Fruit fly (Drosophila melanogaster) whole organism, embryonic: ENCODE data around the gene AP-2alpha.

Experiments used
- Ada2b ChIP-seq: fragments of 200-800 bp; sonication (Bioruptor generic); IDR thresholded peaks from 2 replicates; pipeline ENCODE4 v1.3.6; 2022; ENCODE audit warnings: missing biosample characterization, missing genetic modification characterization
- Awh ChIP-seq: fragments of 200-800 bp; sonication (Bioruptor generic); IDR thresholded peaks from 2 replicates; pipeline ENCODE4, ENCODE4 v1.3.6; 2022; ENCODE audit warnings: missing biosample characterization, missing genetic modification characterization
- Bdp1 ChIP-seq: fragments of 200-800 bp; sonication (Bioruptor generic); optimal IDR thresholded peaks from 3 replicates; lab custom pipeline; 2016; ENCODE audit warnings: missing biosample characterization, missing genetic modification characterization
- BtbVII ChIP-seq: fragments of 200-800 bp; sonication (Bioruptor generic); optimal IDR thresholded peaks from 3 replicates; lab custom pipeline; 2017; ENCODE audit warnings: missing biosample characterization, mild to moderate bottlenecking, missing genetic modification characterization
- Bteb2 ChIP-seq: fragments of 200-800 bp; sonication (Bioruptor generic); optimal IDR thresholded peaks from 2 replicates; lab custom pipeline; 2016; ENCODE audit warnings: missing biosample characterization, missing genetic modification characterization
- C15 ChIP-seq: fragments of 200-800 bp; sonication (Bioruptor generic); IDR thresholded peaks from 3 replicates; pipeline ENCODE4 v1.3.6; 2022; ENCODE audit warnings: missing biosample characterization, missing genetic modification characterization
- CG10462 ChIP-seq: fragments of 200-800 bp; sonication (Bioruptor generic); optimal IDR thresholded peaks from 2 replicates; lab custom pipeline; 2016; ENCODE audit warnings: missing biosample characterization, missing genetic modification characterization
- CG11560 ChIP-seq: fragments of 200-800 bp; sonication (Bioruptor generic); IDR thresholded peaks from 3 replicates; pipeline ENCODE4 v1.3.6; 2022; ENCODE audit warnings: missing biosample characterization, missing genetic modification characterization
- CG12155 ChIP-seq: fragments of 200-800 bp; sonication (Bioruptor generic); optimal IDR thresholded peaks from 3 replicates; lab custom pipeline; 2016; ENCODE audit warnings: missing biosample characterization, missing genetic modification characterization
- CG1233 ChIP-seq: fragments of 200-800 bp; sonication (Bioruptor generic); optimal IDR thresholded peaks from 4 replicates; lab custom pipeline; 2018; ENCODE audit warnings: missing biosample characterization, mild to moderate bottlenecking, missing genetic modification characterization
- CG14014 ChIP-seq: fragments of 200-800 bp; sonication (Bioruptor generic); IDR thresholded peaks from 2 replicates; pipeline ENCODE4 v1.3.6; 2022; ENCODE audit warnings: missing biosample characterization, missing genetic modification characterization
- CG15514 ChIP-seq: fragments of 200-800 bp; sonication (Bioruptor generic); optimal IDR thresholded peaks from 3 replicates; lab custom pipeline; 2017; ENCODE audit warnings: missing biosample characterization, missing genetic modification characterization, mild to moderate bottlenecking, moderate library complexity, missing genetic modification reagents
- CG16779 ChIP-seq: fragments of 200-800 bp; sonication (Bioruptor generic); IDR thresholded peaks from 2 replicates; pipeline ENCODE4 v1.3.6; 2022; ENCODE audit warnings: missing biosample characterization, missing genetic modification characterization
- CG17385 ChIP-seq: fragments of 200-800 bp; sonication (Bioruptor generic); optimal IDR thresholded peaks from 3 replicates; lab custom pipeline; 2018; ENCODE audit warnings: missing biosample characterization, mild to moderate bottlenecking, missing genetic modification characterization
- CG4282 ChIP-seq: fragments of 200-800 bp; sonication (Bioruptor generic); optimal IDR thresholded peaks from 2 replicates; lab custom pipeline; 2016; ENCODE audit warnings: missing biosample characterization, missing genetic modification characterization
- CG4707 ChIP-seq: fragments of 200-800 bp; sonication (Bioruptor generic); optimal IDR thresholded peaks from 2 replicates; lab custom pipeline; 2018; ENCODE audit warnings: missing biosample characterization, mild to moderate bottlenecking, missing genetic modification characterization, moderate library complexity
- CG4730 ChIP-seq: fragments of 200-800 bp; sonication (Bioruptor generic); IDR thresholded peaks from 2 replicates; pipeline ENCODE4 v1.3.6; 2022; ENCODE audit warnings: missing biosample characterization, missing genetic modification characterization
- CG4854 ChIP-seq: fragments of 200-800 bp; sonication (Bioruptor generic); optimal IDR thresholded peaks from 2 replicates; lab custom pipeline; 2016; ENCODE audit warnings: missing biosample characterization, missing genetic modification characterization, inconsistent platforms
- CG8281 ChIP-seq: fragments of 200-800 bp; sonication (Bioruptor generic); optimal IDR thresholded peaks from 2 replicates; lab custom pipeline; 2018; ENCODE audit warnings: missing biosample characterization, mild to moderate bottlenecking, missing genetic modification characterization, moderate library complexity
- Dad ChIP-seq: fragments of 200-800 bp; sonication (Bioruptor generic); optimal IDR thresholded peaks from 3 replicates; lab custom pipeline; 2016; ENCODE audit warnings: missing biosample characterization, missing genetic modification characterization
- Deaf1 ChIP-seq: fragments of 200-800 bp; optimal IDR thresholded peaks from 3 replicates; lab custom pipeline; 2019; ENCODE audit warnings: missing biosample characterization, mild to moderate bottlenecking, missing genetic modification characterization, moderate library complexity
- Doc3 ChIP-seq: fragments of 200-800 bp; sonication (Bioruptor generic); IDR thresholded peaks from 3 replicates; pipeline ENCODE4 v1.3.6; 2022; ENCODE audit warnings: missing biosample characterization, missing genetic modification characterization; ENCODE audit not compliant: partially characterized antibody
- E2f2 ChIP-seq: fragments of 200-800 bp; sonication (Bioruptor generic); IDR thresholded peaks from 2 replicates; pipeline ENCODE4 v1.3.6; 2022; ENCODE audit warnings: missing biosample characterization, missing genetic modification characterization
- Fer1 ChIP-seq: fragments of 200-800 bp; sonication (Bioruptor generic); optimal IDR thresholded peaks from 2 replicates; lab custom pipeline; 2017; ENCODE audit warnings: missing biosample characterization, mild to moderate bottlenecking, missing genetic modification characterization
- Gsc ChIP-seq: fragments of 200-800 bp; sonication (Bioruptor generic); IDR thresholded peaks from 2 replicates; pipeline ENCODE4 v1.3.6; 2022; ENCODE audit warnings: missing biosample characterization, missing genetic modification characterization
- Hsf ChIP-seq: fragments of 200-800 bp; sonication (Bioruptor generic); optimal IDR thresholded peaks from 3 replicates; lab custom pipeline; 2016; ENCODE audit warnings: missing biosample characterization, missing genetic modification characterization
- MBD-R2 ChIP-seq: fragments of 200-800 bp; sonication (Bioruptor generic); IDR thresholded peaks from 2 replicates; pipeline ENCODE4 v1.3.6; 2022; ENCODE audit warnings: missing biosample characterization, missing genetic modification characterization
- Max ChIP-seq: fragments of 200-800 bp; sonication (Bioruptor generic); optimal IDR thresholded peaks from 2 replicates; lab custom pipeline; 2016; ENCODE audit warnings: missing biosample characterization, mild to moderate bottlenecking, missing genetic modification characterization
- Mes4 ChIP-seq: fragments of 200-800 bp; sonication (Bioruptor generic); optimal IDR thresholded peaks from 2 replicates; lab custom pipeline; 2016; ENCODE audit warnings: missing biosample characterization, missing genetic modification characterization
- Rfx ChIP-seq: fragments of 200-800 bp; sonication (Bioruptor generic); IDR thresholded peaks from 2 replicates; pipeline ENCODE4 v1.3.6; 2022; ENCODE audit warnings: missing biosample characterization, missing genetic modification characterization
- Sin3A ChIP-seq: fragments of >200 bp; optimal IDR thresholded peaks from 2 replicates; lab custom pipeline; 2018
- Sox102F ChIP-seq: fragments of 200-800 bp; sonication (Bioruptor generic); optimal IDR thresholded peaks from 2 replicates; lab custom pipeline; 2018; ENCODE audit warnings: missing biosample characterization, mild to moderate bottlenecking, missing genetic modification characterization, moderate library complexity
- Sry-δ ChIP-seq: fragments of 200-800 bp; sonication (Bioruptor generic); optimal IDR thresholded peaks from 2 replicates; lab custom pipeline; 2016; ENCODE audit warnings: missing biosample characterization, missing genetic modification characterization
- Ssrp ChIP-seq: fragments of 200-800 bp; sonication (Bioruptor generic); optimal IDR thresholded peaks from 2 replicates; lab custom pipeline; 2018; ENCODE audit warnings: missing biosample characterization, mild to moderate bottlenecking, missing genetic modification characterization, moderate library complexity
- TFAM ChIP-seq: fragments of 200-800 bp; sonication (Bioruptor generic); optimal IDR thresholded peaks from 2 replicates; lab custom pipeline; 2017; ENCODE audit warnings: missing biosample characterization, missing genetic modification characterization, inconsistent platforms
- Tbp ChIP-seq: fragments of >200 bp; optimal IDR thresholded peaks from 2 replicates; lab custom pipeline; 2018; ENCODE audit warnings: missing biosample characterization, missing genetic modification characterization
- az2 ChIP-seq: fragments of 200-800 bp; sonication (Bioruptor generic); optimal IDR thresholded peaks from 3 replicates; lab custom pipeline; 2016; ENCODE audit warnings: missing biosample characterization, missing genetic modification characterization
- bsh ChIP-seq, 2 experiments: fragments of 200-800 bp; sonication (Bioruptor generic); optimal IDR thresholded peaks; 2 replicates each; lab custom pipeline; 2017 to 2018; ENCODE audit warnings: mild to moderate bottlenecking in 2 of 2, missing biosample characterization in 2 of 2, missing genetic modification characterization in 2 of 2, moderate library complexity in 1 of 2
- chinmo ChIP-seq: fragments of 200-800 bp; sonication (Bioruptor generic); IDR thresholded peaks from 4 replicates; pipeline ENCODE4 v1.3.6; 2022; ENCODE audit warnings: missing biosample characterization, missing genetic modification characterization; ENCODE audit not compliant: partially characterized antibody
- ems ChIP-seq: fragments of 200-800 bp; sonication (Bioruptor generic); optimal IDR thresholded peaks from 3 replicates; lab custom pipeline; 2016; ENCODE audit warnings: missing biosample characterization, missing genetic modification characterization
- fd96Cb ChIP-seq: fragments of 200-800 bp; sonication (Bioruptor generic); optimal IDR thresholded peaks from 2 replicates; lab custom pipeline; 2018; ENCODE audit warnings: missing biosample characterization, mild to moderate bottlenecking, missing genetic modification characterization, moderate library complexity
- her ChIP-seq: fragments of 200-800 bp; sonication (Bioruptor generic); optimal IDR thresholded peaks from 2 replicates; lab custom pipeline; 2016; ENCODE audit warnings: missing biosample characterization, missing genetic modification characterization
- jigr1 ChIP-seq: fragments of 200-800 bp; sonication (Bioruptor generic); IDR thresholded peaks from 3 replicates; pipeline ENCODE4 v1.3.6; 2022; ENCODE audit warnings: missing biosample characterization, missing genetic modification characterization
- ken ChIP-seq: fragments of 200-800 bp; sonication (Bioruptor generic); IDR thresholded peaks from 3 replicates; pipeline ENCODE4 v1.3.6; 2022; ENCODE audit warnings: missing biosample characterization, missing genetic modification characterization
- onecut ChIP-seq: fragments of 200-800 bp; sonication (Bioruptor generic); IDR thresholded peaks from 2 replicates; pipeline ENCODE4 v1.3.6; 2022; ENCODE audit warnings: missing biosample characterization, missing genetic modification characterization
- p53 ChIP-seq: fragments of 200-800 bp; sonication (Bioruptor generic); optimal IDR thresholded peaks from 2 replicates; lab custom pipeline; 2016; ENCODE audit warnings: missing biosample characterization, missing genetic modification characterization
- scrt ChIP-seq: fragments of 200-800 bp; sonication (Bioruptor generic); optimal IDR thresholded peaks from 2 replicates; lab custom pipeline; 2018; ENCODE audit warnings: missing biosample characterization, mild to moderate bottlenecking, missing genetic modification characterization, moderate library complexity
- sens ChIP-seq: fragments of 200-800 bp; sonication (Bioruptor generic); peaks from one replicate; lab custom pipeline; 2016; ENCODE audit warnings: missing biosample characterization, missing genetic modification characterization
- stc ChIP-seq: fragments of 200-800 bp; sonication (Bioruptor generic); IDR thresholded peaks from 2 replicates; pipeline ENCODE4 v1.3.6; 2022; ENCODE audit warnings: missing biosample characterization, missing genetic modification characterization
- ttk ChIP-seq: fragments of 200-800 bp; sonication (Bioruptor generic); IDR thresholded peaks from 2 replicates; pipeline ENCODE4 v2.1.2; 2022; ENCODE audit warnings: missing biosample characterization, missing genetic modification characterization
- vvl ChIP-seq: fragments of 200-800 bp; sonication (Bioruptor generic); IDR thresholded peaks from 2 replicates; pipeline ENCODE4 v1.3.6; 2022; ENCODE audit warnings: missing biosample characterization, missing genetic modification characterization

The AP-2alpha gene

DNA sequence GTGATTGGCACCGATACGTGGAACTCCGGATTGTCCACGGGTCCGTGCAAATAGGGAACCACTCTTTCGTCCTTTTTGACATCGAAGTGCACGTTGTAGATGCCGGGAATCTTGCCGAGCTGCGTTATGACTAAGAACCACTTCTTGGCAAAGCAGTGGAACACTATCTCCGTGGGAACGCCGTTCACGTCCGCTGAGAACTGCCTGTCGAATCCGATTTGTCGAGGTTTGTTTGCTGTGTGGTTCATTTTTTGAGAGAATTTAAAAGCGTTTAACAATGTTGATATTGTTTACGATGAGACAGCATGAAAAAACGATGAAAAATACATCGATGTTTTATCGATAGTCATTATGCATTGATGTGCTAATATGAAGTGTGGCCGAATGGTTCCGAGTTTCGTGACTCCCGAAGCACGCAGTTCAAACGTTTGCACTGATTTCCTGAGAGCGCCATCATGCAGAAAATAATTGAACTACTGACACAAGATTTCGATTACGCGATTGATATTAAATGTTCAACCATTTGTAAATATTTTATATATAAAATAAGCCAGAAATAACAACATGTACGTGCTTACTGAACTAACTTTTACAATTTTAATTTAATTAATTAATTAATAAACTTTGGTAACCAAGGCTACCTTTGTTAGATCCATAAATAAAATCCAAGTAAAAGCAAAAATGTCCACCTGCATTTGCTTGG lies 6.7 kb upstream of the AP-2alpha start, which contains the start of the genes CG11885 and CG13692 (continued):
- TF ChIP-seq Fer1 (GFP tag; lab: Kevin White, UChicago), result peak; percentile 66
- peak; percentile 15 for TF ChIP-seq CG17385
- TF ChIP-seq Dad (GFP tag; lab: Kevin White, UChicago), result peak; percentile 41
- peak; percentile 65 for TF ChIP-seq Deaf1 (tag; lab: Kevin White, UChicago)
- TF ChIP-seq TFAM, result no peak
- no peak for TF ChIP-seq Sox102F (GFP tag; lab: Kevin White, UChicago)
- TF ChIP-seq Awh (GFP tag; lab: Robert Waterston, UW), result no peak
- TF ChIP-seq her (GFP tag; lab: Kevin White, UChicago), result no peak
- TF ChIP-seq Sin3A (lab: Kevin White, UChicago), result peak; percentile 38
- peak; percentile 99 for TF ChIP-seq chinmo
- TF ChIP-seq Doc3, result peak; percentile 99
- TF ChIP-seq onecut (GFP tag; lab: Robert Waterston, UW), result peak; percentile 68
- TF ChIP-seq CG10462 (GFP tag; lab: Kevin White, UChicago), result no peak
- 0 out of 2 replicates have a peak, but pooled peaks have one; percentile 28 for TF ChIP-seq CG14014 (GFP tag; lab: Robert Waterston, UW)
- no peak for TF ChIP-seq ems (GFP tag; lab: Kevin White, UChicago)
- peak; percentile 95 for TF ChIP-seq CG15514
- TF ChIP-seq Ada2b, result no peak
- no peak for TF ChIP-seq Bdp1 (GFP tag; lab: Kevin White, UChicago)
- TF ChIP-seq az2 (GFP tag; lab: Kevin White, UChicago), result peak; percentile 21
- peak; percentile 69 for TF ChIP-seq vvl (GFP tag; lab: Robert Waterston, UW)
- peak; percentile 30 for TF ChIP-seq Max (GFP tag; lab: Kevin White, UChicago)
- no peak for TF ChIP-seq jigr1
- peak; percentile 87 for TF ChIP-seq MBD-R2 (GFP tag; lab: Robert Waterston, UW)
- TF ChIP-seq C15 (GFP tag; lab: Robert Waterston, UW), result no peak
- TF ChIP-seq CG4282 (GFP tag; lab: Kevin White, UChicago), result no peak
- TF ChIP-seq stc, result no peak
- TF ChIP-seq scrt (GFP tag; lab: Kevin White, UChicago), result no peak
- peak; percentile 76 for TF ChIP-seq CG8281 (tag; lab: Kevin White, UChicago)
- TF ChIP-seq BtbVII, result no peak
- peak; percentile 2 for TF ChIP-seq CG12155
- TF ChIP-seq ken (GFP tag; lab: Robert Waterston, UW), result peak; percentile 51; the same call in 2 of the 3 replicates
- TF ChIP-seq Tbp, result no peak
- TF ChIP-seq sens (GFP tag; lab: Kevin White, UChicago), result peak; percentile 95
- TF ChIP-seq CG4730 (GFP tag; lab: Robert Waterston, UW), result no peak
- no peak for TF ChIP-seq CG16779 (GFP tag; lab: Robert Waterston, UW)
- TF ChIP-seq CG1233 (GFP tag; lab: Kevin White, UChicago), result peak; percentile 25
- TF ChIP-seq Ssrp, result no peak
- peak in 1 of 2 experiments; percentile 25 for TF ChIP-seq bsh (GFP tag; optimal IDR thresholded peaks at IDR 0.05; lab: Kevin White, UChicago)
- TF ChIP-seq p53 (GFP tag; lab: Kevin White, UChicago), result no peak
- TF ChIP-seq Hsf, result peak; percentile 8
- peak; percentile 13 for TF ChIP-seq CG4854 (GFP tag; lab: Kevin White, UChicago)
- TF ChIP-seq Sry-δ (GFP tag; lab: Kevin White, UChicago), result peak; percentile 88
- peak; percentile 1 for TF ChIP-seq CG4707
- peak; percentile 74 for TF ChIP-seq Rfx
- peak; percentile 85 for TF ChIP-seq E2f2
- TF ChIP-seq CG11560 (tag; lab: Robert Waterston, UW), result no peak
- no peak for TF ChIP-seq ttk (GFP tag; lab: Robert Waterston, UW)
- peak; percentile 10 for TF ChIP-seq Bteb2 (GFP tag; lab: Kevin White, UChicago)
- no peak for TF ChIP-seq fd96Cb (tag; lab: Kevin White, UChicago)
- no peak for TF ChIP-seq Gsc (GFP tag; lab: Robert Waterston, UW)
- TF ChIP-seq Mes4 (GFP tag; lab: Kevin White, UChicago), result no peak
